Worm (Caenorhabditis elegans): Measurements from ENCODE around the gene R12B2.6.

Gene R12B2.6

ce11 chrIII:5828065-5828464, 5.9 kb downstream of the R12B2.6 start:
- no peak for TF ChIP-seq sea-1 (GFP tag; conservative IDR thresholded peaks at IDR 0.05)
- no peak for TF ChIP-seq tbx-37 (GFP tag; conservative IDR thresholded peaks at IDR 0.05)
- TF ChIP-seq ets-7 (tag; optimal IDR thresholded peaks at IDR 0.05): no peak
- TF ChIP-seq tra-4 (tag; optimal IDR thresholded peaks at IDR 0.05): no peak
- TF ChIP-seq ceh-13 (GFP tag; optimal IDR thresholded peaks at IDR 0.05): no peak
- no peak for TF ChIP-seq B0310.2 (tag; optimal IDR thresholded peaks at IDR 0.05)
- no peak for TF ChIP-seq flt-1 (GFP tag; IDR thresholded peaks at IDR 0.05)
- TF ChIP-seq hmg-4 (GFP tag; optimal IDR thresholded peaks at IDR 0.05): no peak
- TF ChIP-seq pes-1 (GFP tag; IDR thresholded peaks at IDR 0.05): no peak
- no peak for TF ChIP-seq scrt-1 (GFP tag; IDR thresholded peaks at IDR 0.05)
- no peak for TF ChIP-seq hnd-1 (tag; optimal IDR thresholded peaks at IDR 0.05)
- TF ChIP-seq ceh-36 (tag; optimal IDR thresholded peaks at IDR 0.05): no peak
- no peak for TF ChIP-seq F13C5.2 (tag; optimal IDR thresholded peaks at IDR 0.05)
- TF ChIP-seq tbx-11 (GFP tag; IDR thresholded peaks at IDR 0.05): no peak

ce11 chrIII:5826895-5827437, 7.0 kb downstream of the R12B2.6 start:
- no peak for TF ChIP-seq ceh-36 (tag; optimal IDR thresholded peaks at IDR 0.05)
- no peak for TF ChIP-seq sea-1 (GFP tag; conservative IDR thresholded peaks at IDR 0.05)
- no peak for TF ChIP-seq B0310.2 (tag; optimal IDR thresholded peaks at IDR 0.05)
- TF ChIP-seq ceh-13 (GFP tag; optimal IDR thresholded peaks at IDR 0.05): no peak

DNA sequence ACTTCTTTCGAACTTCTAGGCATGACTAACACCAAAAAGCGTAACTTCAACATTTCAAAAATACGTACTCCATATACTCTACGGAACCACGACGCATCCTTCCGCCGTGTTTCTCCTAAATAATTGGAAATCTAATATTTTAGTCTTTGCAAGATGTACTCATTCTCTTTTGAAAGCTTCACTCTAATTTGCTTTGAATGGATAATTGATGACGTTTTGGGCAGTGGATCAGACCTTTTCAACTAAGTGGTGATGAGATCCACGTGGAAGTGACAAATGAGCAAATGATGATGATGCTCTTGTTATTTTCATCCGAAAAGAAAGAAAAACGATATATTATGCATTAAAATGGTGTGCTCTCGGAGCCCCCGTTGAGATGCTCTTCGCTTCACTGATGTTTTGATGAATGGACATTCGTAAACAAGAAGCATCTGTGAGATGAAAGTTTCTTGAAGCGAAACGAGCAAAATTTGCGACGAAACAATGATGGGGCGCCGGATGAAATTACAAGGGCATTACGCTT, 9.4 kb downstream of the R12B2.6 start:
- TF ChIP-seq B0310.2 (tag; optimal IDR thresholded peaks at IDR 0.05) (no peak), ama-1 (optimal IDR thresholded peaks at IDR 0.05) (no peak), ceh-36 (tag; optimal IDR thresholded peaks at IDR 0.05) (no peak), scrt-1 (GFP tag; IDR thresholded peaks at IDR 0.05) (no peak), F13C5.2 (tag; optimal IDR thresholded peaks at IDR 0.05) (no peak), pes-1 (GFP tag; IDR thresholded peaks at IDR 0.05) (no peak), hmbx-1 (tag; optimal IDR thresholded peaks at IDR 0.05) (no peak), ets-7 (tag; optimal IDR thresholded peaks at IDR 0.05) (no peak), tbx-37 (GFP tag; conservative IDR thresholded peaks at IDR 0.05) (no peak), hnd-1 (tag; optimal IDR thresholded peaks at IDR 0.05) (no peak), tbx-11 (GFP tag; IDR thresholded peaks at IDR 0.05) (no peak), hmg-4 (GFP tag; optimal IDR thresholded peaks at IDR 0.05) (no peak), flt-1 (GFP tag; IDR thresholded peaks at IDR 0.05) (no peak), ceh-13 (GFP tag; optimal IDR thresholded peaks at IDR 0.05) (no peak), aly-1 (tag; optimal IDR thresholded peaks at IDR 0.05) (no peak), tra-4 (tag; optimal IDR thresholded peaks at IDR 0.05) (no peak), sea-1 (GFP tag; conservative IDR thresholded peaks at IDR 0.05) (no peak)

ce11 chrIII:5823617-5824016, 10.3 kb downstream of the R12B2.6 start, which contains the start of gene R12B2.8:
R12B2.8 (plus strand) TSS chrIII:5823917.
- TF ChIP-seq ama-1 (optimal IDR thresholded peaks at IDR 0.05) (no peak), scrt-1 (GFP tag; IDR thresholded peaks at IDR 0.05) (no peak), tra-4 (tag; optimal IDR thresholded peaks at IDR 0.05) (no peak), hnd-1 (tag; optimal IDR thresholded peaks at IDR 0.05) (no peak), tbx-37 (GFP tag; conservative IDR thresholded peaks at IDR 0.05) (no peak), ets-7 (tag; optimal IDR thresholded peaks at IDR 0.05) (no peak), ceh-13 (GFP tag; optimal IDR thresholded peaks at IDR 0.05) (no peak), pes-1 (GFP tag; IDR thresholded peaks at IDR 0.05) (no peak), hmbx-1 (tag; optimal IDR thresholded peaks at IDR 0.05) (no peak), F13C5.2 (tag; optimal IDR thresholded peaks at IDR 0.05) (no peak), ceh-36 (tag; optimal IDR thresholded peaks at IDR 0.05) (no peak), sea-1 (GFP tag; conservative IDR thresholded peaks at IDR 0.05) (no peak), B0310.2 (tag; optimal IDR thresholded peaks at IDR 0.05) (no peak), hmg-4 (GFP tag; optimal IDR thresholded peaks at IDR 0.05) (no peak), aly-1 (tag; optimal IDR thresholded peaks at IDR 0.05) (no peak), flt-1 (GFP tag; IDR thresholded peaks at IDR 0.05) (no peak), tbx-11 (GFP tag; IDR thresholded peaks at IDR 0.05) (no peak)

- no peak for TF ChIP-seq hnd-1 (tag; optimal IDR thresholded peaks at IDR 0.05)
- TF ChIP-seq hmbx-1 (tag; optimal IDR thresholded peaks at IDR 0.05): no peak
- no peak for TF ChIP-seq ceh-13 (GFP tag; optimal IDR thresholded peaks at IDR 0.05)
- no peak for TF ChIP-seq sea-1 (GFP tag; conservative IDR thresholded peaks at IDR 0.05)
- no peak for TF ChIP-seq aly-1 (tag; optimal IDR thresholded peaks at IDR 0.05)
- TF ChIP-seq ets-7 (tag; optimal IDR thresholded peaks at IDR 0.05): no peak
- no peak for TF ChIP-seq F13C5.2 (tag; optimal IDR thresholded peaks at IDR 0.05)
- TF ChIP-seq scrt-1 (GFP tag; IDR thresholded peaks at IDR 0.05): no peak
- no peak for TF ChIP-seq B0310.2 (tag; optimal IDR thresholded peaks at IDR 0.05)
- no peak for TF ChIP-seq flt-1 (GFP tag; IDR thresholded peaks at IDR 0.05)
- TF ChIP-seq ama-1 (optimal IDR thresholded peaks at IDR 0.05): no peak
- no peak for TF ChIP-seq pes-1 (GFP tag; IDR thresholded peaks at IDR 0.05)
- no peak for TF ChIP-seq hmg-4 (GFP tag; optimal IDR thresholded peaks at IDR 0.05)
- TF ChIP-seq tbx-37 (GFP tag; conservative IDR thresholded peaks at IDR 0.05): no peak
- TF ChIP-seq tbx-11 (GFP tag; IDR thresholded peaks at IDR 0.05): no peak
- no peak for TF ChIP-seq ceh-36 (tag; optimal IDR thresholded peaks at IDR 0.05)
These were observed 11.1 kb downstream of the R12B2.6 start for ce11 chrIII:5822816-5823215.

- TF ChIP-seq hmg-4 (GFP tag; optimal IDR thresholded peaks at IDR 0.05) (no peak), sea-1 (GFP tag; conservative IDR thresholded peaks at IDR 0.05) (no peak), scrt-1 (GFP tag; IDR thresholded peaks at IDR 0.05) (no peak)
These were observed 18.0 kb downstream of the R12B2.6 start, which contains the start of gene sma-4 for ce11 chrIII:5815932-5816331. sma-4 (plus strand) TSS chrIII:5816232.

DNA sequence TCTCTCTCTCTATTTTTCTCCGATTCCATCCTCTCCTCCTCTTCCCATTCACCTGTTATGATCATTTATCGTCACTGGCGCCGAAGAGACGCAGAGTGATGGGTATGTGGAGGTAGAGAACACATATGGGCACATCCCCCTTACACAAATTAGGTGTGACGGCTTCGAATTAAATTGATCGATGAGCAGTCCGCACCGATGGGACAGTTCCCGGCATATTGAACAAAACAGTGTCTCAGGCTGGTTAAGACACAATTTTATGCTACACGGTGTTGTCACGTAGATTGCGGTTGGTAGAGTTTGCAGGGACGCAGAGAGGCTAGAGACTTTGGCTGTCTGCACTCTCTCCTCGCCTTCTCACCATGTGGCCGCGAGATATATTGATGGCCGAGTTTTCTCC, 19.2 kb downstream of the R12B2.6 start, which contains the start of gene R12B2.7:
TSS of gene R12B2.7 (plus strand) at position 247 of the 400 bp plus-strand sequence.
- no peak for TF ChIP-seq hmg-4 (GFP tag; optimal IDR thresholded peaks at IDR 0.05)
- no peak for TF ChIP-seq tra-4 (tag; optimal IDR thresholded peaks at IDR 0.05)
- TF ChIP-seq sea-1 (GFP tag; conservative IDR thresholded peaks at IDR 0.05): no peak
- TF ChIP-seq scrt-1 (GFP tag; IDR thresholded peaks at IDR 0.05): no peak
- no peak for TF ChIP-seq flt-1 (GFP tag; IDR thresholded peaks at IDR 0.05)
